Worm (Caenorhabditis elegans) whole organism, young adult: Measurements from ENCODE around the gene F29A7.3.

Experiments
- B0019.2 ChIP-seq: fragments of 200-800 bp; sonication (Bioruptor generic); conservative IDR thresholded peaks from 2 replicates; pipeline ENCODE4 v1.3.6; 2022; ENCODE audit warnings: missing genetic modification reagents, missing genetic modification characterization, missing compliant biosample characterization
- B0261.1 ChIP-seq: sonication (generic microtip); optimal IDR thresholded peaks from 2 replicates; lab custom pipeline; 2016; ENCODE audit warnings: mild to moderate bottlenecking, missing genetic modification characterization, moderate library complexity, missing compliant biosample characterization
- D2030.7 ChIP-seq: fragments of 200-800 bp; sonication (Bioruptor generic); IDR thresholded peaks from 2 replicates; pipeline ENCODE4 v1.3.6; 2022; ENCODE audit warnings: missing genetic modification reagents, missing genetic modification characterization, missing compliant biosample characterization
- F23B12.7 ChIP-seq: sonication (generic microtip); optimal IDR thresholded peaks from 2 replicates; lab custom pipeline; 2017; ENCODE audit warnings: missing genetic modification characterization, mild to moderate bottlenecking, missing compliant biosample characterization, antibody characterized with exemption, moderate library complexity; ENCODE audit not compliant: insufficient read depth
- F37B4.10 ChIP-seq: fragments of 200-800 bp; sonication (Bioruptor generic); IDR thresholded peaks from 2 replicates; pipeline ENCODE4 v1.3.6; 2022; ENCODE audit warnings: missing genetic modification characterization, missing compliant biosample characterization
- F39B2.1 ChIP-seq: fragments of 200-800 bp; sonication (Bioruptor generic); IDR thresholded peaks from 2 replicates; pipeline ENCODE4 v1.3.6; 2022; ENCODE audit warnings: missing genetic modification reagents, missing genetic modification characterization, missing compliant biosample characterization
- Y53F4B.3 ChIP-seq: fragments of 200-800 bp; sonication (Bioruptor generic); IDR thresholded peaks from 2 replicates; pipeline ENCODE4 v1.3.6; 2022; ENCODE audit warnings: missing genetic modification reagents, missing genetic modification characterization, missing compliant biosample characterization
- Y53G8AR.9 ChIP-seq: fragments of 200-800 bp; sonication (Bioruptor generic); conservative IDR thresholded peaks from 2 replicates; pipeline ENCODE4 v1.3.6; 2022; ENCODE audit warnings: missing genetic modification reagents, missing genetic modification characterization, missing compliant biosample characterization
- Y67H2A.10 ChIP-seq: fragments of 200-800 bp; sonication (Bioruptor generic); conservative IDR thresholded peaks from 2 replicates; pipeline ENCODE4 v1.3.6; 2022; ENCODE audit warnings: missing genetic modification reagents, missing genetic modification characterization, missing compliant biosample characterization
- bed-1 ChIP-seq: fragments of 200-800 bp; sonication (Bioruptor generic); IDR thresholded peaks from 2 replicates; pipeline ENCODE4 v1.3.6; 2022; ENCODE audit warnings: missing genetic modification reagents, missing genetic modification characterization, missing compliant biosample characterization
- cebp-2 ChIP-seq: fragments of 200-800 bp; sonication (Bioruptor generic); IDR thresholded peaks from 2 replicates; pipeline ENCODE4 v1.3.6; 2022; ENCODE audit warnings: missing genetic modification characterization, missing compliant biosample characterization
- ceh-100 ChIP-seq: fragments of 200-800 bp; sonication (Bioruptor generic); IDR thresholded peaks from 2 replicates; pipeline ENCODE4 v1.3.6; 2022; ENCODE audit warnings: missing genetic modification reagents, missing genetic modification characterization, missing compliant biosample characterization
- chd-7 ChIP-seq: sonication (generic microtip); optimal IDR thresholded peaks from 2 replicates; lab custom pipeline; 2016; ENCODE audit warnings: mild to moderate bottlenecking, missing genetic modification characterization, moderate library complexity, missing compliant biosample characterization
- die-1 ChIP-seq: sonication (generic microtip); optimal IDR thresholded peaks from 2 replicates; lab custom pipeline; 2016; ENCODE audit warnings: missing genotype, mild to moderate bottlenecking, missing genetic modification characterization, missing compliant biosample characterization
- dox-1 ChIP-seq: fragments of 200-800 bp; sonication (Bioruptor generic); IDR thresholded peaks from 2 replicates; pipeline ENCODE4 v1.3.6; 2022; ENCODE audit warnings: missing genetic modification reagents, missing genetic modification characterization, missing compliant biosample characterization
- dpff-1 ChIP-seq: sonication (generic microtip); optimal IDR thresholded peaks from 2 replicates; lab custom pipeline; 2017; ENCODE audit warnings: mild to moderate bottlenecking, missing genetic modification characterization, missing compliant biosample characterization
- egl-18 ChIP-seq: fragments of 200-800 bp; sonication (Bioruptor generic); IDR thresholded peaks from 2 replicates; pipeline ENCODE4 v1.3.6; 2022; ENCODE audit warnings: missing genetic modification reagents, missing genetic modification characterization, missing compliant biosample characterization
- egrh-3 ChIP-seq: fragments of 200-800 bp; sonication (Bioruptor generic); IDR thresholded peaks from 2 replicates; pipeline ENCODE4 v1.3.6; 2022; ENCODE audit warnings: missing genetic modification reagents, missing genetic modification characterization, missing compliant biosample characterization
- ekl-4 ChIP-seq: fragments of 200-800 bp; sonication (Bioruptor generic); IDR thresholded peaks from 2 replicates; pipeline ENCODE4 v1.3.6; 2022; ENCODE audit warnings: missing genetic modification reagents, missing genetic modification characterization, missing compliant biosample characterization
- gei-17 ChIP-seq: fragments of 200-800 bp; sonication (Bioruptor generic); optimal IDR thresholded peaks from 2 replicates; lab custom pipeline; 2018; ENCODE audit warnings: mild to moderate bottlenecking, missing genetic modification characterization, missing compliant biosample characterization
- hlh-26 ChIP-seq: fragments of 200-800 bp; sonication (Bioruptor generic); conservative IDR thresholded peaks from 2 replicates; pipeline ENCODE4 v1.3.6; 2022; ENCODE audit warnings: missing genetic modification reagents, missing genetic modification characterization, missing compliant biosample characterization
- hmg-20 ChIP-seq: fragments of 200-800 bp; sonication (Bioruptor generic); IDR thresholded peaks from 2 replicates; pipeline ENCODE4 v1.3.6; 2022; ENCODE audit warnings: missing genetic modification reagents, missing genetic modification characterization, missing compliant biosample characterization
- hrde-1 ChIP-seq: sonication (generic microtip); optimal IDR thresholded peaks from 2 replicates; lab custom pipeline; 2016; ENCODE audit warnings: missing genetic modification characterization, mild to moderate bottlenecking, missing compliant biosample characterization, moderate library complexity, missing genotype, missing genetic modification reagents, borderline replicate concordance
- lag-1 ChIP-seq: fragments of 200-800 bp; sonication (Bioruptor generic); IDR thresholded peaks from 2 replicates; pipeline ENCODE4 v1.3.6; 2022; ENCODE audit warnings: missing genetic modification reagents, missing genetic modification characterization, missing compliant biosample characterization
- let-526 ChIP-seq: fragments of 200-800 bp; sonication (Bioruptor generic); IDR thresholded peaks from 2 replicates; pipeline ENCODE4 v1.3.6; 2022; ENCODE audit warnings: missing genetic modification reagents, missing genetic modification characterization, missing compliant biosample characterization
- let-607 ChIP-seq, 2 experiments: fragments of 200-800 bp in 1 of 2; sonication (Bioruptor generic) in 1 of 2; sonication (generic microtip) in 1 of 2; optimal IDR thresholded peaks; 2 replicates each; lab custom pipeline; 2016 to 2018; ENCODE audit warnings: mild to moderate bottlenecking in 2 of 2, missing compliant biosample characterization in 2 of 2, missing genetic modification characterization in 2 of 2, moderate library complexity in 2 of 2, missing genotype in 1 of 2
- lin-26 ChIP-seq: fragments of 200-800 bp; sonication (Bioruptor generic); IDR thresholded peaks from 2 replicates; pipeline ENCODE4 v1.3.6; 2022; ENCODE audit warnings: missing genetic modification reagents, missing genetic modification characterization, missing compliant biosample characterization
- lir-1 ChIP-seq: fragments of 200-800 bp; sonication (Bioruptor generic); conservative IDR thresholded peaks from 2 replicates; pipeline ENCODE4 v1.3.6; 2022; ENCODE audit warnings: missing genetic modification reagents, missing genetic modification characterization, missing compliant biosample characterization
- madf-3 ChIP-seq: fragments of 200-800 bp; sonication (Bioruptor generic); IDR thresholded peaks from 2 replicates; pipeline ENCODE4 v1.3.6; 2022; ENCODE audit warnings: missing genetic modification reagents, missing genetic modification characterization, missing compliant biosample characterization
- mel-28 ChIP-seq: sonication (generic microtip); optimal IDR thresholded peaks from 2 replicates; lab custom pipeline; 2016; ENCODE audit warnings: borderline replicate concordance, mild to moderate bottlenecking, missing genetic modification characterization, missing compliant biosample characterization
- mxl-1 ChIP-seq: sonication (generic microtip); optimal IDR thresholded peaks from 2 replicates; lab custom pipeline; 2016; ENCODE audit warnings: missing genetic modification characterization, missing compliant biosample characterization
- nfyb-1 ChIP-seq: fragments of 200-800 bp; sonication (Bioruptor generic); IDR thresholded peaks from 2 replicates; pipeline ENCODE4 v1.3.6; 2022; ENCODE audit warnings: missing genetic modification reagents, missing genetic modification characterization, missing compliant biosample characterization
- nhr-120 ChIP-seq: fragments of 200-800 bp; sonication (Bioruptor generic); IDR thresholded peaks from 2 replicates; pipeline ENCODE4 v1.3.6; 2022; ENCODE audit warnings: missing genetic modification characterization, missing compliant biosample characterization
- nhr-179 ChIP-seq: sonication (generic microtip); optimal IDR thresholded peaks from 2 replicates; lab custom pipeline; 2016; ENCODE audit warnings: mild to moderate bottlenecking, missing genetic modification characterization, missing compliant biosample characterization
- pbrm-1 ChIP-seq: fragments of 200-800 bp; sonication (Bioruptor generic); IDR thresholded peaks from 2 replicates; pipeline ENCODE4 v1.3.6; 2022; ENCODE audit warnings: missing genetic modification reagents, missing genetic modification characterization, missing compliant biosample characterization
- rcor-1 ChIP-seq: fragments of 200-800 bp; sonication (Bioruptor generic); IDR thresholded peaks from 2 replicates; pipeline ENCODE4 v1.3.6; 2022; ENCODE audit warnings: missing genetic modification reagents, missing genetic modification characterization, missing compliant biosample characterization
- repo-1 ChIP-seq: sonication (generic microtip); optimal IDR thresholded peaks from 2 replicates; lab custom pipeline; 2017; ENCODE audit warnings: mild to moderate bottlenecking, missing genetic modification characterization, missing compliant biosample characterization
- rpc-1 ChIP-seq, 2 experiments: fragments of 150-350 bp in 1 of 2; sonication (generic microtip) in 1 of 2; optimal IDR thresholded peaks; 2 replicates each; lab custom pipeline; 2014 to 2018; ENCODE audit warnings: missing biosample characterization in 1 of 2, missing genetic modification characterization in 1 of 2, missing genetic modification reagents in 1 of 2, missing genotype in 1 of 2
- snpc-1.3 ChIP-seq: sonication (generic microtip); optimal IDR thresholded peaks from 2 replicates; lab custom pipeline; 2017; ENCODE audit warnings: missing genetic modification characterization, mild to moderate bottlenecking, missing compliant biosample characterization, antibody characterized with exemption, moderate library complexity, missing genotype, missing genetic modification reagents; ENCODE audit not compliant: insufficient read depth
- snpc-4 ChIP-seq, 5 experiments: fragments of 150-350 bp in 1 of 5; sonication (generic microtip) in 4 of 5; optimal IDR thresholded peaks; 2 replicates each; lab custom pipeline; 2014 to 2018; ENCODE audit warnings: missing genetic modification characterization in 5 of 5, missing biosample characterization in 3 of 5, antibody characterized with exemption in 2 of 5, mild to moderate bottlenecking in 2 of 5, missing compliant biosample characterization in 2 of 5, missing genotype in 2 of 5, moderate library complexity in 2 of 5, missing genetic modification reagents in 1 of 5
- tbp1 ChIP-seq: fragments of 200-800 bp; sonication (Bioruptor generic); optimal IDR thresholded peaks from 2 replicates; lab custom pipeline; 2018; ENCODE audit warnings: mild to moderate bottlenecking, missing genetic modification characterization, missing compliant biosample characterization
- unc-62 ChIP-seq: fragments of 150-350 bp; optimal IDR thresholded peaks from 2 replicates; lab custom pipeline; 2014; ENCODE audit warnings: missing biosample characterization, missing genetic modification reagents, missing genetic modification characterization
- zfh-2 ChIP-seq: fragments of 200-800 bp; sonication (Bioruptor generic); conservative IDR thresholded peaks from 2 replicates; pipeline ENCODE4 v1.3.6; 2022; ENCODE audit warnings: missing genetic modification reagents, missing genetic modification characterization, missing compliant biosample characterization
- ztf-25 ChIP-seq: fragments of 200-800 bp; sonication (Bioruptor generic); IDR thresholded peaks from 2 replicates; pipeline ENCODE4 v1.3.6; 2022; ENCODE audit warnings: missing genetic modification reagents, missing genetic modification characterization, missing compliant biosample characterization

Gene F29A7.3

ce11 chrII:2735644-2736043 is 17.5 kb upstream of the F29A7.3 start (continued):
- TF ChIP-seq snpc-4 (GFP tag; optimal IDR thresholded peaks at IDR 0.05; lab: Kevin White, UChicago) (no peak), snpc-4 (tag; optimal IDR thresholded peaks at IDR 0.05; lab: Kevin White, UChicago) (peak in 2 of 4 experiments; percentile 2 to 20), die-1 (tag; lab: Kevin White, UChicago) (peak; percentile 48), dox-1 (GFP tag; lab: Robert Waterston, UW) (no peak; the same call in 1 of the 2 replicates), lir-1 (no peak), mxl-1 (tag; lab: Kevin White, UChicago) (no peak), B0019.2 (GFP tag; lab: Robert Waterston, UW) (no peak), zfh-2 (GFP tag; lab: Robert Waterston, UW) (peak; percentile 43), lin-26 (peak; percentile 76), repo-1 (tag; lab: Kevin White, UChicago) (no peak), tbp1 (GFP tag; lab: Kevin White, UChicago) (peak; percentile 86), egl-18 (GFP tag; lab: Robert Waterston, UW) (no peak), ztf-25 (GFP tag; lab: Robert Waterston, UW) (peak; percentile 62; the same call in 1 of the 2 replicates), rpc-1 (optimal IDR thresholded peaks at IDR 0.05; lab: Kevin White, UChicago) (peak; percentile 50), rpc-1 (tag; optimal IDR thresholded peaks at IDR 0.05; lab: Kevin White, UChicago) (peak; percentile 75), unc-62 (GFP tag; lab: Kevin White, UChicago) (no peak), let-526 (no peak), pbrm-1 (GFP tag; lab: Robert Waterston, UW) (peak; percentile 35; the same call in 1 of the 2 replicates), chd-7 (no peak), Y53G8AR.9 (GFP tag; lab: Robert Waterston, UW) (no peak), F23B12.7 (tag; lab: Kevin White, UChicago) (no peak), Y67H2A.10 (GFP tag; lab: Robert Waterston, UW) (no peak), cebp-2 (GFP tag; lab: Robert Waterston, UW) (peak; percentile 61; the same call in 1 of the 2 replicates), egrh-3 (GFP tag; lab: Robert Waterston, UW) (peak; percentile 72), B0261.1 (tag; lab: Kevin White, UChicago) (peak; percentile 74)

- peak; percentile 48 for TF ChIP-seq rpc-1 (optimal IDR thresholded peaks at IDR 0.05; lab: Kevin White, UChicago)
- peak; percentile 74 for TF ChIP-seq rpc-1 (tag; optimal IDR thresholded peaks at IDR 0.05; lab: Kevin White, UChicago)
- TF ChIP-seq B0261.1 (tag; lab: Kevin White, UChicago) = no peak
- TF ChIP-seq nfyb-1 (GFP tag; lab: Robert Waterston, UW) = 0 out of 2 replicates have a peak, but pooled peaks have one; percentile 14
- TF ChIP-seq ztf-25 (GFP tag; lab: Robert Waterston, UW) = no peak
- no peak for TF ChIP-seq mel-28 (tag; lab: Kevin White, UChicago)
- TF ChIP-seq hrde-1 (tag; lab: Kevin White, UChicago) = no peak
- no peak for TF ChIP-seq lag-1 (GFP tag; lab: Robert Waterston, UW)
- peak; percentile 45 for TF ChIP-seq D2030.7 (GFP tag; lab: Robert Waterston, UW)
- no peak for TF ChIP-seq rcor-1 (GFP tag; lab: Robert Waterston, UW)
- no peak for TF ChIP-seq gei-17 (GFP tag; lab: Kevin White, UChicago)
- no peak for TF ChIP-seq let-607 (tag; optimal IDR thresholded peaks at IDR 0.05; lab: Kevin White, UChicago)
- TF ChIP-seq hmg-20 (GFP tag; lab: Robert Waterston, UW) = no peak
- TF ChIP-seq snpc-1.3 (tag; lab: Kevin White, UChicago) = no peak
- TF ChIP-seq Y53F4B.3 (GFP tag; lab: Robert Waterston, UW) = no peak
- TF ChIP-seq bed-1 (GFP tag; lab: Robert Waterston, UW) = no peak
- peak; percentile 50; the same call in 1 of the 2 replicates for TF ChIP-seq lin-26
- TF ChIP-seq dpff-1 (tag; lab: Kevin White, UChicago) = no peak
- no peak for TF ChIP-seq B0019.2 (GFP tag; lab: Robert Waterston, UW)
- TF ChIP-seq ceh-100 (GFP tag; lab: Robert Waterston, UW) = no peak
- TF ChIP-seq tbp1 (GFP tag; lab: Kevin White, UChicago) = peak; percentile 86
- no peak for TF ChIP-seq lir-1
- TF ChIP-seq ekl-4 (GFP tag; lab: Robert Waterston, UW) = no peak
- TF ChIP-seq madf-3 (GFP tag; lab: Robert Waterston, UW) = no peak
- TF ChIP-seq F37B4.10 = no peak
- TF ChIP-seq nhr-120 (GFP tag; lab: Robert Waterston, UW) = 0 out of 2 replicates have a peak, but pooled peaks have one; percentile 40
- no peak for TF ChIP-seq nhr-179 (tag; lab: Kevin White, UChicago)
- TF ChIP-seq hlh-26 = no peak
- TF ChIP-seq F39B2.1 (GFP tag; lab: Robert Waterston, UW) = no peak
These were observed 16.9 kb upstream of the F29A7.3 start, which contains the start of gene T05A8.8 for ce11 chrII:2736156-2736728. Gene T05A8.8, plus strand, starts transcription at chrII:2736678.
